Fruit fly (Drosophila melanogaster): ENCODE measurements around the gene CG4119.
A peak's percentile ranks its signal among the peaks of the same experiment; 100 is the strongest.

The CG4119 gene

dm6 chrX:5677400-5678177 lies 11.7 kb downstream of the CG4119 start (continued):
- TF ChIP-seq gem (tag; optimal IDR thresholded peaks at IDR 0.05): peak; percentile 92
- TF ChIP-seq oc (tag; optimal IDR thresholded peaks at IDR 0.05): peak; percentile 90
- TF ChIP-seq chinmo (GFP tag; IDR thresholded peaks at IDR 0.05; ENCODE audit: partially characterized antibody): no peak
- peak; percentile 93 for TF ChIP-seq CG4854 (GFP tag; optimal IDR thresholded peaks at IDR 0.05)
- no peak for TF ChIP-seq Hr39 (optimal IDR thresholded peaks at IDR 0.05)
- TF ChIP-seq chif (GFP tag; optimal IDR thresholded peaks at IDR 0.05): peak; percentile 87 to 88
- peak; percentile 90 for TF ChIP-seq ranshi (GFP tag; IDR thresholded peaks at IDR 0.05)
- peak; percentile 77 for TF ChIP-seq CG10565 (GFP tag; optimal IDR thresholded peaks at IDR 0.05)
- TF ChIP-seq CG14050 (GFP tag; IDR thresholded peaks at IDR 0.05): peak; percentile 67
- TF ChIP-seq CG12659 (GFP tag; optimal IDR thresholded peaks at IDR 0.05): peak; percentile 95
- peak; percentile 29; the same call in 1 of the 2 replicates for TF ChIP-seq CG4404 (GFP tag; IDR thresholded peaks at IDR 0.05)
- peak; percentile 93 for TF ChIP-seq CG6854 (GFP tag; optimal IDR thresholded peaks at IDR 0.05)
- peak; percentile 94 for TF ChIP-seq zfh1 (GFP tag; IDR thresholded peaks at IDR 0.05)
- peak; percentile 85 for TF ChIP-seq slp2 (GFP tag; optimal IDR thresholded peaks at IDR 0.05)
- TF ChIP-seq CG7987 (GFP tag; optimal IDR thresholded peaks at IDR 0.05): peak; percentile 99
- TF ChIP-seq Taf1 (GFP tag; IDR thresholded peaks at IDR 0.05): no peak
- peak; percentile 41 for TF ChIP-seq CG18011 (GFP tag; optimal IDR thresholded peaks at IDR 0.05)
- TF ChIP-seq pnt (GFP tag; optimal IDR thresholded peaks at IDR 0.05): peak; percentile 91
- TF ChIP-seq sisA (GFP tag; IDR thresholded peaks at IDR 0.05): no peak
- peak; percentile 54 for TF ChIP-seq pros (GFP tag; optimal IDR thresholded peaks at IDR 0.05)
- peak; percentile 67 for TF ChIP-seq CG3163 (GFP tag; optimal IDR thresholded peaks at IDR 0.05)
- peak; percentile 93 for TF ChIP-seq onecut (GFP tag; IDR thresholded peaks at IDR 0.05)
- TF ChIP-seq ftz-f1 (GFP tag; optimal IDR thresholded peaks at IDR 0.05): peak; percentile 20
- TF ChIP-seq Blimp-1 (GFP tag; optimal IDR thresholded peaks at IDR 0.05): peak; percentile 94
- peak; percentile 59; the same call in 1 of the 3 replicates for TF ChIP-seq H15 (GFP tag; IDR thresholded peaks at IDR 0.05)
- TF ChIP-seq Atf3 (GFP tag; optimal IDR thresholded peaks at IDR 0.05): peak; percentile 80
- peak; percentile 99 for TF ChIP-seq kni (GFP tag; optimal IDR thresholded peaks at IDR 0.05)
- TF ChIP-seq CG2120 (GFP tag; optimal IDR thresholded peaks at IDR 0.05): peak; percentile 65
- peak; percentile 53 for TF ChIP-seq Sry-δ (GFP tag; optimal IDR thresholded peaks at IDR 0.05)
- TF ChIP-seq CG12071 (GFP tag; optimal IDR thresholded peaks at IDR 0.05): peak; percentile 98
- peak; percentile 57 for TF ChIP-seq lbe (GFP tag; optimal IDR thresholded peaks at IDR 0.05)
- peak; percentile 90 for TF ChIP-seq CG9817 (tag; optimal IDR thresholded peaks at IDR 0.05)
- peak; percentile 93 for TF ChIP-seq BtbVII (GFP tag; optimal IDR thresholded peaks at IDR 0.05)
- peak; percentile 80 for TF ChIP-seq CG4820 (GFP tag; optimal IDR thresholded peaks at IDR 0.05)
- TF ChIP-seq Mad (GFP tag; optimal IDR thresholded peaks at IDR 0.05): peak; percentile 87
- peak; percentile 91 for TF ChIP-seq schlank (tag; optimal IDR thresholded peaks at IDR 0.05)
- peak; percentile 83 for TF ChIP-seq her (GFP tag; optimal IDR thresholded peaks at IDR 0.05)
- peak; percentile 90 for TF ChIP-seq CG17328 (GFP tag; IDR thresholded peaks at IDR 0.05)
- peak; percentile 84 for TF ChIP-seq pum (GFP tag; optimal IDR thresholded peaks at IDR 0.05)
- TF ChIP-seq Rx (GFP tag; IDR thresholded peaks at IDR 0.05): peak; percentile 65
- peak; percentile 87 for TF ChIP-seq CG16863 (GFP tag; optimal IDR thresholded peaks at IDR 0.05)
- TF ChIP-seq CG2678 (tag; optimal IDR thresholded peaks at IDR 0.05): peak; percentile 96
- TF ChIP-seq ssp (GFP tag; IDR thresholded peaks at IDR 0.05): peak; percentile 48
- TF ChIP-seq tgo (GFP tag; IDR thresholded peaks at IDR 0.05): peak; percentile 62; the same call in 2 of the 3 replicates
- TF ChIP-seq klu (GFP tag; IDR thresholded peaks at IDR 0.05): 0 out of 2 replicates have a peak, but pooled peaks have one; percentile 28
- peak; percentile 89 for TF ChIP-seq CG16779 (GFP tag; IDR thresholded peaks at IDR 0.05)
- TF ChIP-seq ewg (GFP tag; optimal IDR thresholded peaks at IDR 0.05): peak; percentile 84
- TF ChIP-seq unpg (GFP tag; optimal IDR thresholded peaks at IDR 0.05): peak; percentile 91
- peak; percentile 72 for TF ChIP-seq slou (GFP tag; optimal IDR thresholded peaks at IDR 0.05)

All from whole organism, embryonic.